Fruit fly (Drosophila melanogaster) whole organism, embryonic: ENCODE measurements around the gene Cpr65Au.

Experiments used
- Ada2b ChIP-seq: fragments of 200-800 bp; sonication (Bioruptor generic); IDR thresholded peaks from 2 replicates; pipeline ENCODE4 v1.3.6; 2022; ENCODE audit warnings: missing biosample characterization, missing genetic modification characterization
- BEAF-32 ChIP-seq: fragments of 200-800 bp; sonication (Bioruptor generic); optimal IDR thresholded peaks from 3 replicates; lab custom pipeline; 2017; ENCODE audit warnings: missing biosample characterization, missing genetic modification characterization, mild to moderate bottlenecking, moderate library complexity, missing genetic modification reagents
- Blimp-1 ChIP-seq: fragments of 200-800 bp; sonication (Bioruptor generic); optimal IDR thresholded peaks from 3 replicates; lab custom pipeline; 2018; ENCODE audit warnings: missing biosample characterization, missing genetic modification characterization, mild to moderate bottlenecking, moderate library complexity, missing genetic modification reagents
- CG13123 ChIP-seq: fragments of 200-800 bp; sonication (Bioruptor generic); optimal IDR thresholded peaks from 2 replicates; lab custom pipeline; 2016; ENCODE audit warnings: missing biosample characterization, missing genetic modification characterization
- CG15696 ChIP-seq: fragments of 200-800 bp; sonication (Bioruptor generic); optimal IDR thresholded peaks from 2 replicates; lab custom pipeline; 2019; ENCODE audit warnings: missing biosample characterization, mild to moderate bottlenecking, missing genetic modification characterization, moderate library complexity
- CG16815 ChIP-seq: fragments of 200-800 bp; sonication (Bioruptor generic); optimal IDR thresholded peaks from 3 replicates; lab custom pipeline; 2017; ENCODE audit warnings: missing biosample characterization, mild to moderate bottlenecking, missing genetic modification characterization
- CG2712 ChIP-seq: fragments of 200-800 bp; optimal IDR thresholded peaks from 3 replicates; lab custom pipeline; 2019; ENCODE audit warnings: missing biosample characterization, mild to moderate bottlenecking, missing genetic modification characterization, moderate library complexity
- CG2889 ChIP-seq: fragments of 200-800 bp; sonication (Bioruptor generic); IDR thresholded peaks from 3 replicates; pipeline ENCODE4 v1.3.6; 2022; ENCODE audit warnings: missing biosample characterization, missing genetic modification characterization
- CG31224 ChIP-seq: fragments of 200-800 bp; sonication (Bioruptor generic); IDR thresholded peaks from 2 replicates; pipeline ENCODE4 v1.3.6; 2022; ENCODE audit warnings: missing biosample characterization, missing genetic modification characterization
- CG31441 ChIP-seq: fragments of 200-800 bp; sonication (Bioruptor generic); IDR thresholded peaks from 2 replicates; pipeline ENCODE4 v1.3.6; 2022; ENCODE audit warnings: missing biosample characterization, missing genetic modification characterization
- CG3163 ChIP-seq: fragments of 200-800 bp; sonication (Bioruptor generic); optimal IDR thresholded peaks from 3 replicates; lab custom pipeline; 2016; ENCODE audit warnings: missing biosample characterization, missing genetic modification characterization
- CG32767 ChIP-seq: fragments of 200-800 bp; sonication (Bioruptor generic); IDR thresholded peaks from 2 replicates; pipeline ENCODE4 v1.3.6; 2022; ENCODE audit warnings: missing biosample characterization, missing genetic modification characterization
- CG4730 ChIP-seq: fragments of 200-800 bp; sonication (Bioruptor generic); IDR thresholded peaks from 2 replicates; pipeline ENCODE4 v1.3.6; 2022; ENCODE audit warnings: missing biosample characterization, missing genetic modification characterization
- CG6654 ChIP-seq: fragments of 200-800 bp; sonication (Bioruptor generic); optimal IDR thresholded peaks from 2 replicates; lab custom pipeline; 2017; ENCODE audit warnings: missing biosample characterization, mild to moderate bottlenecking, missing genetic modification characterization
- CG7372 ChIP-seq: fragments of 200-800 bp; sonication (Bioruptor generic); IDR thresholded peaks from 2 replicates; pipeline ENCODE4 v1.3.6; 2022; ENCODE audit warnings: missing biosample characterization, missing genetic modification characterization
- CG8359 ChIP-seq: fragments of 200-800 bp; sonication (Bioruptor generic); optimal IDR thresholded peaks from 2 replicates; lab custom pipeline; 2017; ENCODE audit warnings: missing biosample characterization, mild to moderate bottlenecking, missing genetic modification characterization, borderline replicate concordance
- CG8388 ChIP-seq: fragments of 200-800 bp; sonication (Bioruptor generic); optimal IDR thresholded peaks from 2 replicates; lab custom pipeline; 2019; ENCODE audit warnings: missing biosample characterization, mild to moderate bottlenecking, missing genetic modification characterization, moderate library complexity
- CG8478 ChIP-seq: fragments of >200 bp; optimal IDR thresholded peaks from 2 replicates; lab custom pipeline; 2018
- CG9437 ChIP-seq: fragments of 200-800 bp; sonication (Bioruptor generic); optimal IDR thresholded peaks from 2 replicates; lab custom pipeline; 2018; ENCODE audit warnings: missing biosample characterization, mild to moderate bottlenecking, missing genetic modification characterization
- CkIIα-i1 ChIP-seq: fragments of 200-800 bp; sonication (Bioruptor generic); IDR thresholded peaks from 2 replicates; pipeline ENCODE4 v1.3.6; 2022; ENCODE audit warnings: missing biosample characterization, missing genetic modification characterization
- Dbx ChIP-seq: fragments of 200-800 bp; sonication (Bioruptor generic); IDR thresholded peaks from 3 replicates; pipeline ENCODE4 v1.3.6; 2022; ENCODE audit warnings: missing biosample characterization, missing genetic modification characterization
- Dp ChIP-seq: fragments of 200-800 bp; sonication (Bioruptor generic); optimal IDR thresholded peaks from 2 replicates; lab custom pipeline; 2018; ENCODE audit warnings: missing biosample characterization, mild to moderate bottlenecking, missing genetic modification characterization, moderate library complexity
- Eip74EF ChIP-seq, 2 experiments: fragments of 200-800 bp in 1 of 2; fragments of >200 bp in 1 of 2; sonication (Bioruptor generic) in 1 of 2; optimal IDR thresholded peaks; 2 replicates each; lab custom pipeline; 2017 to 2019; ENCODE audit warnings: missing biosample characterization in 2 of 2, missing genetic modification characterization in 2 of 2, mild to moderate bottlenecking in 1 of 2, moderate library complexity in 1 of 2
- Fer2 ChIP-seq: fragments of 200-800 bp; sonication (Bioruptor generic); optimal IDR thresholded peaks from 2 replicates; lab custom pipeline; 2018; ENCODE audit warnings: missing biosample characterization, mild to moderate bottlenecking, missing genetic modification characterization, moderate library complexity
- H15 ChIP-seq: fragments of 200-800 bp; sonication (Bioruptor generic); IDR thresholded peaks from 3 replicates; pipeline ENCODE4 v1.3.6; 2022; ENCODE audit warnings: missing biosample characterization, missing genetic modification characterization
- Hr3 ChIP-seq: fragments of 200-800 bp; sonication (Bioruptor generic); optimal IDR thresholded peaks from 3 replicates; lab custom pipeline; 2016; ENCODE audit warnings: missing biosample characterization, missing genetic modification characterization
- Lhr ChIP-seq: fragments of 200-800 bp; sonication (Bioruptor generic); optimal IDR thresholded peaks from 3 replicates; lab custom pipeline; 2017; ENCODE audit warnings: mild to moderate bottlenecking, missing biosample characterization, missing genetic modification reagents, missing genetic modification characterization
- MBD-R2 ChIP-seq: fragments of 200-800 bp; sonication (Bioruptor generic); IDR thresholded peaks from 2 replicates; pipeline ENCODE4 v1.3.6; 2022; ENCODE audit warnings: missing biosample characterization, missing genetic modification characterization
- Vsx1 ChIP-seq: fragments of 200-800 bp; sonication (Bioruptor generic); optimal IDR thresholded peaks from 2 replicates; lab custom pipeline; 2017; ENCODE audit warnings: missing biosample characterization, mild to moderate bottlenecking, missing genetic modification characterization, missing genetic modification reagents
- ab ChIP-seq: fragments of 200-800 bp; sonication (Bioruptor generic); optimal IDR thresholded peaks from 2 replicates; lab custom pipeline; 2016; ENCODE audit warnings: missing biosample characterization, missing genetic modification characterization
- abd-A ChIP-seq: fragments of 200-800 bp; sonication (Bioruptor generic); optimal IDR thresholded peaks from 3 replicates; lab custom pipeline; 2019; ENCODE audit warnings: missing biosample characterization, mild to moderate bottlenecking, missing genetic modification characterization, moderate library complexity
- al ChIP-seq: fragments of 200-800 bp; sonication (Bioruptor generic); IDR thresholded peaks from 2 replicates; pipeline ENCODE4 v1.3.6; 2022; ENCODE audit warnings: missing biosample characterization, missing genetic modification characterization
- bowl ChIP-seq: fragments of 200-800 bp; sonication (Bioruptor generic); IDR thresholded peaks from 2 replicates; pipeline ENCODE4 v1.3.6; 2022; ENCODE audit warnings: missing biosample characterization, missing genetic modification characterization
- danr ChIP-seq: fragments of 200-800 bp; sonication (Bioruptor generic); IDR thresholded peaks from 2 replicates; pipeline ENCODE4 v1.3.6; 2022; ENCODE audit warnings: missing biosample characterization, missing genetic modification characterization
- dati ChIP-seq: fragments of 200-800 bp; sonication (Bioruptor generic); IDR thresholded peaks from 2 replicates; pipeline ENCODE4 v1.3.6; 2022; ENCODE audit warnings: missing biosample characterization, missing genetic modification characterization
- dm ChIP-seq: fragments of 200-800 bp; sonication (Bioruptor generic); optimal IDR thresholded peaks from 3 replicates; lab custom pipeline; 2016; ENCODE audit warnings: missing biosample characterization, missing genetic modification characterization
- fru ChIP-seq: fragments of >200 bp; optimal IDR thresholded peaks from 2 replicates; lab custom pipeline; 2017
- grn ChIP-seq: fragments of 200-800 bp; sonication (Bioruptor generic); optimal IDR thresholded peaks from 3 replicates; lab custom pipeline; 2017; ENCODE audit warnings: missing biosample characterization, missing genetic modification characterization
- mam ChIP-seq: fragments of 200-800 bp; sonication (Bioruptor generic); optimal IDR thresholded peaks from 3 replicates; lab custom pipeline; 2016; ENCODE audit warnings: missing biosample characterization, missing genetic modification characterization
- nau ChIP-seq: fragments of 200-800 bp; sonication (Bioruptor generic); optimal IDR thresholded peaks from 3 replicates; lab custom pipeline; 2017; ENCODE audit warnings: missing biosample characterization, mild to moderate bottlenecking, missing genetic modification characterization, missing genetic modification reagents
- onecut ChIP-seq: fragments of 200-800 bp; sonication (Bioruptor generic); IDR thresholded peaks from 2 replicates; pipeline ENCODE4 v1.3.6; 2022; ENCODE audit warnings: missing biosample characterization, missing genetic modification characterization
- p53 ChIP-seq: fragments of 200-800 bp; sonication (Bioruptor generic); optimal IDR thresholded peaks from 2 replicates; lab custom pipeline; 2016; ENCODE audit warnings: missing biosample characterization, missing genetic modification characterization
- pan ChIP-seq, 4 experiments: fragments of >200 bp in 3 of 4; fragments of 200-800 bp in 1 of 4; sonication (Bioruptor generic) in 1 of 4; optimal IDR thresholded peaks in 3 of 4; IDR thresholded peaks in 1 of 4; 2 replicates each; pipeline versions ENCODE4 v1.3.6 to Lab custom; 2017 to 2022; ENCODE audit warnings: missing biosample characterization in 2 of 4, missing genetic modification characterization in 2 of 4, mixed read lengths in 1 of 4
- phol ChIP-seq: fragments of 200-800 bp; sonication (Bioruptor generic); optimal IDR thresholded peaks from 3 replicates; lab custom pipeline; 2018; ENCODE audit warnings: missing biosample characterization, mild to moderate bottlenecking, missing genetic modification characterization, moderate library complexity
- row ChIP-seq: fragments of 200-800 bp; sonication (Bioruptor generic); IDR thresholded peaks from 3 replicates; pipeline ENCODE4 v1.3.6; 2022; ENCODE audit warnings: missing biosample characterization, missing genetic modification characterization
- sqz ChIP-seq: fragments of 200-800 bp; sonication (Bioruptor generic); optimal IDR thresholded peaks from 3 replicates; lab custom pipeline; 2018; ENCODE audit warnings: missing biosample characterization, mild to moderate bottlenecking, missing genetic modification characterization
- tap ChIP-seq: fragments of 200-800 bp; optimal IDR thresholded peaks from 3 replicates; lab custom pipeline; 2019; ENCODE audit warnings: missing biosample characterization, mild to moderate bottlenecking, missing genetic modification characterization, moderate library complexity
- tin ChIP-seq: fragments of 200-800 bp; sonication (Bioruptor generic); optimal IDR thresholded peaks from 3 replicates; lab custom pipeline; 2016; ENCODE audit warnings: missing biosample characterization, missing genetic modification characterization
- yki ChIP-seq: fragments of >200 bp; optimal IDR thresholded peaks from 3 replicates; lab custom pipeline; 2018

Gene Cpr65Au

DNA sequence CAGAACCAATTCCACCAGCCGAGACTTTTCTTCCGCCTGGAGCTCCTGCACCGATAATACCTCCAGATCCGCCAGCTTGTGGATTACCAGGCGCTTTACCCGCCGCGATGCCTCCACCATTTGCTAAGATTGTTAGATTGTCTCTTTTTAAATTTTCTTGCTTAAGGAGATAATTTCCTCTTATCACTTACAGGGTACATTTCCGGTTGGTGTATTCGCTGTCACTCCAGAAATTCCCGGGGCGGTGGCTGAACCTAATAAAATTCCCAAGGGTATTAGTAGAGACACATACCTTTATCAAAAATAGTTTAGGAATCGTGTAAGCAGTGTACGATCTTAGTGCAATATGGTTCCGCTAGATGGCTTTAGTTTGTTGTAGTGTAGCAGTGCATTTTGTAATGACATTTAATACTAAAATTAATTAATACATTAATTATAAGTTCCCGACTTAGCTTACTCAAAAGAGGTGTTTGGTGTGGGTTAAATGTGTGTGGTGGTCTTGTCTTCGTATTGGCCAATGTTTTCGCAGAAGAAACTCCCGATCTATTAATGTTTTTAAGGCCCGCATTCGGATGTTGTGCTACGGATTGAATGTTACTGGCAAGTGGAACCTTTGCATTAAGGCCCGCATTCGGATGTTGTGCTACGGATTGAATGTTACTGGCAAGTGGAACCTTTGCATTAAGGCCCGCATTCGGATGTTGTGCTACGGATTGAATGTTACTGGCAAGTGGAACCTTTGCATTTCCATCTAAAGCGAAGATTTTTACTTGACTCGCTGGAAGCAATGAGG lies 7.1 kb downstream of the Cpr65Au start (continued):
- peak; percentile 35 for TF ChIP-seq CG15696 (tag; lab: Kevin White, UChicago)
- peak; percentile 19; the same call in 1 of the 2 replicates for TF ChIP-seq CG4730 (GFP tag; lab: Robert Waterston, UW)
- TF ChIP-seq grn: peak; percentile 50
- TF ChIP-seq Dp (GFP tag; lab: Kevin White, UChicago): no peak
- TF ChIP-seq CG8359 (GFP tag; lab: Kevin White, UChicago): peak; percentile 75
- peak; percentile 4 for TF ChIP-seq CG3163 (GFP tag; lab: Kevin White, UChicago)
- no peak for TF ChIP-seq abd-A (tag; lab: Kevin White, UChicago)
- peak; percentile 72 for TF ChIP-seq CG2712 (tag; lab: Kevin White, UChicago)
- peak; percentile 62 for TF ChIP-seq tap (tag; lab: Kevin White, UChicago)
- TF ChIP-seq Vsx1: peak; percentile 82
- TF ChIP-seq al (GFP tag; lab: Robert Waterston, UW): peak; percentile 73
- TF ChIP-seq CG6654: peak; percentile 67
- peak; percentile 83 for TF ChIP-seq H15 (GFP tag; lab: Robert Waterston, UW)
- peak; percentile 41; the same call in 1 of the 2 replicates for TF ChIP-seq danr (GFP tag; lab: Robert Waterston, UW)
- peak; percentile 55 for TF ChIP-seq CG8388 (GFP tag; lab: Kevin White, UChicago)
- peak; percentile 69 for TF ChIP-seq tin
- no peak for TF ChIP-seq CG8478 (lab: Kevin White, UChicago)
- TF ChIP-seq pan (optimal IDR thresholded peaks at IDR 0.05; lab: Kevin White, UChicago): no peak
- TF ChIP-seq pan (GFP tag; optimal IDR thresholded peaks at IDR 0.05 in 1 of 2, IDR thresholded peaks at IDR 0.05 in 1 of 2): peak in 1 of 2 experiments; percentile 88
- TF ChIP-seq CG13123 (GFP tag; lab: Kevin White, UChicago): peak; percentile 24
- TF ChIP-seq p53 (GFP tag; lab: Kevin White, UChicago): peak; percentile 70
- TF ChIP-seq Lhr (GFP tag; lab: Kevin White, UChicago): peak; percentile 68
- peak; percentile 83 for TF ChIP-seq CG7372 (GFP tag; lab: Robert Waterston, UW)
- TF ChIP-seq Dbx (GFP tag; lab: Robert Waterston, UW): peak; percentile 83
- peak; percentile 86 for TF ChIP-seq onecut
- TF ChIP-seq dm (GFP tag; lab: Kevin White, UChicago): peak; percentile 5
- peak; percentile 28 for TF ChIP-seq BEAF-32 (GFP tag; lab: Kevin White, UChicago)
- TF ChIP-seq CG9437: peak; percentile 34
- TF ChIP-seq yki (lab: Kevin White, UChicago): peak; percentile 38
- peak; percentile 74 for TF ChIP-seq sqz (GFP tag; lab: Kevin White, UChicago)
- peak; percentile 79 for TF ChIP-seq mam (GFP tag; lab: Kevin White, UChicago)
- peak; percentile 61; the same call in 1 of the 2 replicates for TF ChIP-seq bowl
- TF ChIP-seq Eip74EF (GFP tag; optimal IDR thresholded peaks at IDR 0.05; lab: Kevin White, UChicago): peak in 1 of 2 experiments; percentile 63
- peak; percentile 70 for TF ChIP-seq phol (tag; lab: Kevin White, UChicago)
- peak; percentile 68 for TF ChIP-seq CG31224
- no peak; the same call in 1 of the 2 replicates for TF ChIP-seq CkIIα-i1
- no peak for TF ChIP-seq CG2889
- peak; percentile 42 for TF ChIP-seq Blimp-1 (GFP tag; lab: Kevin White, UChicago)
- peak; percentile 69; the same call in 1 of the 2 replicates for TF ChIP-seq Ada2b (GFP tag; lab: Robert Waterston, UW)
- TF ChIP-seq ab (GFP tag; lab: Kevin White, UChicago): no peak
- peak; percentile 17 for TF ChIP-seq CG16815
- TF ChIP-seq CG32767 (GFP tag; lab: Robert Waterston, UW): peak; percentile 70; the same call in 1 of the 2 replicates
- TF ChIP-seq dati (GFP tag; lab: Robert Waterston, UW): peak; percentile 83
- TF ChIP-seq nau (GFP tag; lab: Kevin White, UChicago): peak; percentile 87
- TF ChIP-seq MBD-R2 (GFP tag; lab: Robert Waterston, UW): peak; percentile 45; the same call in 1 of the 2 replicates
- TF ChIP-seq fru (lab: Kevin White, UChicago): no peak
- TF ChIP-seq Fer2: peak; percentile 20
- no peak for TF ChIP-seq Hr3
- TF ChIP-seq CG31441 (GFP tag; lab: Robert Waterston, UW): peak; percentile 80
- peak; percentile 22; the same call in 1 of the 3 replicates for TF ChIP-seq row
